Fruit fly (Drosophila melanogaster) whole organism, embryonic: Measurements from ENCODE around the gene CAHbeta.
A peak's percentile ranks its signal among the peaks of the same experiment; 100 is the strongest.

Experiments
- B-H2 ChIP-seq: fragments of 200-800 bp; sonication (Bioruptor generic); optimal IDR thresholded peaks from 2 replicates; lab custom pipeline; 2018; ENCODE audit warnings: missing biosample characterization, mild to moderate bottlenecking, missing genetic modification characterization
- CG12155 ChIP-seq: fragments of 200-800 bp; sonication (Bioruptor generic); optimal IDR thresholded peaks from 3 replicates; lab custom pipeline; 2016; ENCODE audit warnings: missing biosample characterization, missing genetic modification characterization
- CG12236 ChIP-seq: fragments of 200-800 bp; sonication (Bioruptor generic); optimal IDR thresholded peaks from 2 replicates; lab custom pipeline; 2016; ENCODE audit warnings: missing biosample characterization, missing genetic modification characterization
- CG12659 ChIP-seq: fragments of 200-800 bp; sonication (Bioruptor generic); optimal IDR thresholded peaks from 3 replicates; lab custom pipeline; 2017; ENCODE audit warnings: mild to moderate bottlenecking, missing biosample characterization, missing genetic modification reagents, missing genetic modification characterization
- CG14710 ChIP-seq: fragments of 200-800 bp; sonication (Bioruptor generic); optimal IDR thresholded peaks from 3 replicates; lab custom pipeline; 2019; ENCODE audit warnings: missing biosample characterization, mild to moderate bottlenecking, missing genetic modification characterization, moderate library complexity
- CG1603 ChIP-seq: fragments of 200-800 bp; sonication (Bioruptor generic); optimal IDR thresholded peaks from 2 replicates; lab custom pipeline; 2019; ENCODE audit warnings: missing biosample characterization, mild to moderate bottlenecking, missing genetic modification characterization, moderate library complexity
- CG2116 ChIP-seq: fragments of 200-800 bp; sonication (Bioruptor generic); optimal IDR thresholded peaks from 3 replicates; lab custom pipeline; 2018; ENCODE audit warnings: missing biosample characterization, mild to moderate bottlenecking, missing genetic modification characterization
- CG2120 ChIP-seq: fragments of 200-800 bp; sonication (Bioruptor generic); optimal IDR thresholded peaks from 3 replicates; lab custom pipeline; 2016; ENCODE audit warnings: missing biosample characterization, missing genetic modification characterization
- CG2875 ChIP-seq: fragments of 200-800 bp; sonication (Bioruptor generic); optimal IDR thresholded peaks from 2 replicates; lab custom pipeline; 2017; ENCODE audit warnings: missing biosample characterization, mild to moderate bottlenecking, missing genetic modification characterization, missing genetic modification reagents
- CG34224 ChIP-seq: fragments of 200-800 bp; sonication (Bioruptor generic); IDR thresholded peaks from 3 replicates; pipeline ENCODE4 v1.3.6; 2022; ENCODE audit warnings: missing biosample characterization, missing genetic modification characterization; ENCODE audit not compliant: partially characterized antibody
- CG3847 ChIP-seq: fragments of 200-800 bp; sonication (Bioruptor generic); IDR thresholded peaks from 2 replicates; pipeline ENCODE4 v1.3.6; 2022; ENCODE audit warnings: missing biosample characterization, missing genetic modification characterization
- CG4282 ChIP-seq: fragments of 200-800 bp; sonication (Bioruptor generic); optimal IDR thresholded peaks from 2 replicates; lab custom pipeline; 2016; ENCODE audit warnings: missing biosample characterization, missing genetic modification characterization
- CG6254 ChIP-seq: fragments of 200-800 bp; sonication (Bioruptor generic); optimal IDR thresholded peaks from 3 replicates; lab custom pipeline; 2017; ENCODE audit warnings: mild to moderate bottlenecking, missing biosample characterization, missing genetic modification reagents, missing genetic modification characterization
- CG6689 ChIP-seq: fragments of 200-800 bp; sonication (Bioruptor generic); IDR thresholded peaks from 2 replicates; pipeline ENCODE4 v1.3.6; 2022; ENCODE audit warnings: missing biosample characterization, missing genetic modification characterization
- CG6813 ChIP-seq: fragments of 200-800 bp; sonication (Bioruptor generic); optimal IDR thresholded peaks from 2 replicates; lab custom pipeline; 2017; ENCODE audit warnings: missing biosample characterization, missing genetic modification characterization, mild to moderate bottlenecking, moderate library complexity, missing genetic modification reagents
- CG7556 ChIP-seq: fragments of 200-800 bp; sonication (Bioruptor generic); optimal IDR thresholded peaks from 2 replicates; lab custom pipeline; 2017; ENCODE audit warnings: missing biosample characterization, mild to moderate bottlenecking, missing genetic modification characterization
- CG8089 ChIP-seq: fragments of 200-800 bp; sonication (Bioruptor generic); optimal IDR thresholded peaks from 3 replicates; lab custom pipeline; 2016; ENCODE audit warnings: missing biosample characterization, missing genetic modification characterization
- CG9797 ChIP-seq: fragments of 200-800 bp; sonication (Bioruptor generic); optimal IDR thresholded peaks from 3 replicates; lab custom pipeline; 2018; ENCODE audit warnings: missing biosample characterization, mild to moderate bottlenecking, missing genetic modification characterization
- Drgx ChIP-seq: fragments of 200-800 bp; sonication (Bioruptor generic); IDR thresholded peaks from 2 replicates; pipeline ENCODE4 v1.3.6; 2022; ENCODE audit warnings: missing biosample characterization, missing genetic modification characterization
- Elba2 ChIP-seq: fragments of 200-800 bp; sonication (Bioruptor generic); optimal IDR thresholded peaks from 3 replicates; lab custom pipeline; 2016; ENCODE audit warnings: missing biosample characterization, missing genetic modification characterization
- HmgZ ChIP-seq: fragments of 200-800 bp; sonication (Bioruptor generic); optimal IDR thresholded peaks from 2 replicates; lab custom pipeline; 2018; ENCODE audit warnings: missing biosample characterization, mild to moderate bottlenecking, missing genetic modification characterization
- Hsf ChIP-seq: fragments of 200-800 bp; sonication (Bioruptor generic); optimal IDR thresholded peaks from 3 replicates; lab custom pipeline; 2016; ENCODE audit warnings: missing biosample characterization, missing genetic modification characterization
- Lhr ChIP-seq: fragments of 200-800 bp; sonication (Bioruptor generic); optimal IDR thresholded peaks from 3 replicates; lab custom pipeline; 2017; ENCODE audit warnings: mild to moderate bottlenecking, missing biosample characterization, missing genetic modification reagents, missing genetic modification characterization
- MESR4 ChIP-seq: fragments of 200-800 bp; sonication (Bioruptor generic); optimal IDR thresholded peaks from 2 replicates; lab custom pipeline; 2018; ENCODE audit warnings: missing biosample characterization, mild to moderate bottlenecking, missing genetic modification characterization, moderate library complexity
- Med ChIP-seq: fragments of 200-800 bp; sonication (Bioruptor generic); peaks from one replicate; lab custom pipeline; 2016; ENCODE audit warnings: missing biosample characterization, missing genetic modification characterization, mild to moderate bottlenecking, inconsistent platforms, moderate library complexity
- Myb ChIP-seq: fragments of 200-800 bp; sonication (Bioruptor generic); optimal IDR thresholded peaks from 2 replicates; lab custom pipeline; 2016; ENCODE audit warnings: missing biosample characterization, missing genetic modification characterization
- Opbp ChIP-seq: fragments of 200-800 bp; sonication (Bioruptor generic); IDR thresholded peaks from 3 replicates; pipeline ENCODE4 v1.3.6; 2022; ENCODE audit warnings: missing biosample characterization, missing genetic modification characterization; ENCODE audit not compliant: partially characterized antibody
- Pdp1 ChIP-seq, 2 experiments: fragments of 200-800 bp; sonication (Bioruptor generic); optimal IDR thresholded peaks; 3 replicates each; lab custom pipeline; 2016; ENCODE audit warnings: missing biosample characterization in 2 of 2, missing genetic modification characterization in 2 of 2, mild to moderate bottlenecking in 1 of 2, moderate library complexity in 1 of 2
- Sry-δ ChIP-seq: fragments of 200-800 bp; sonication (Bioruptor generic); optimal IDR thresholded peaks from 2 replicates; lab custom pipeline; 2016; ENCODE audit warnings: missing biosample characterization, missing genetic modification characterization
- Stat92E ChIP-seq, 3 experiments: fragments of >200 bp in 2 of 3; fragments of 200-800 bp in 1 of 3; sonication (Bioruptor generic) in 1 of 3; optimal IDR thresholded peaks; 2 replicates each; lab custom pipeline; 2017 to 2019; ENCODE audit warnings: missing biosample characterization in 3 of 3, missing genetic modification characterization in 3 of 3, mild to moderate bottlenecking in 1 of 3, moderate library complexity in 1 of 3
- Trl ChIP-seq, 3 experiments: fragments of >200 bp in 2 of 3; fragments of 200-800 bp in 1 of 3; sonication (Bioruptor generic) in 1 of 3; optimal IDR thresholded peaks; 2 replicates in 1 of 3; 3 replicates in 2 of 3; lab custom pipeline; 2016 to 2017; ENCODE audit warnings: missing biosample characterization in 1 of 3, missing genetic modification characterization in 1 of 3
- YL-1 ChIP-seq: fragments of 200-800 bp; sonication (Bioruptor generic); optimal IDR thresholded peaks from 3 replicates; lab custom pipeline; 2017; ENCODE audit warnings: missing biosample characterization, mild to moderate bottlenecking, missing genetic modification characterization
- crp ChIP-seq, 2 experiments: fragments of 200-800 bp; sonication (Bioruptor generic); optimal IDR thresholded peaks; 2 replicates in 1 of 2; 3 replicates in 1 of 2; lab custom pipeline; 2017; ENCODE audit warnings: missing biosample characterization in 2 of 2, missing genetic modification characterization in 2 of 2, mild to moderate bottlenecking in 1 of 2, moderate library complexity in 1 of 2
- gfzf ChIP-seq: fragments of 200-800 bp; sonication (Bioruptor generic); optimal IDR thresholded peaks from 2 replicates; lab custom pipeline; 2016; ENCODE audit warnings: missing biosample characterization, mild to moderate bottlenecking, missing genetic modification characterization, moderate library complexity
- hbn ChIP-seq: fragments of 200-800 bp; sonication (Bioruptor generic); IDR thresholded peaks from 2 replicates; pipeline ENCODE4 v1.3.6; 2022; ENCODE audit warnings: missing biosample characterization, missing genetic modification characterization; ENCODE audit not compliant: partially characterized antibody
- pita ChIP-seq: fragments of 200-800 bp; sonication (Bioruptor generic); optimal IDR thresholded peaks from 2 replicates; lab custom pipeline; 2017; ENCODE audit warnings: missing biosample characterization, mild to moderate bottlenecking, missing genetic modification characterization
- pum ChIP-seq: fragments of 200-800 bp; sonication (Bioruptor generic); optimal IDR thresholded peaks from 2 replicates; lab custom pipeline; 2016; ENCODE audit warnings: missing biosample characterization, missing genetic modification characterization
- sens ChIP-seq: fragments of 200-800 bp; sonication (Bioruptor generic); peaks from one replicate; lab custom pipeline; 2016; ENCODE audit warnings: missing biosample characterization, missing genetic modification characterization
- sisA ChIP-seq: fragments of 200-800 bp; sonication (Bioruptor generic); IDR thresholded peaks from 2 replicates; pipeline ENCODE4 v1.3.6; 2022; ENCODE audit warnings: missing biosample characterization, missing genetic modification characterization
- sna ChIP-seq: fragments of 200-800 bp; sonication (Bioruptor generic); IDR thresholded peaks from 2 replicates; pipeline ENCODE4 v1.3.6; 2022; ENCODE audit warnings: missing biosample characterization, missing genetic modification characterization; ENCODE audit not compliant: partially characterized antibody
- sqz ChIP-seq: fragments of 200-800 bp; sonication (Bioruptor generic); optimal IDR thresholded peaks from 3 replicates; lab custom pipeline; 2018; ENCODE audit warnings: missing biosample characterization, mild to moderate bottlenecking, missing genetic modification characterization
- sug ChIP-seq: fragments of 200-800 bp; optimal IDR thresholded peaks from 2 replicates; lab custom pipeline; 2019; ENCODE audit warnings: missing biosample characterization, mild to moderate bottlenecking, missing genetic modification characterization, moderate library complexity
- vfl ChIP-seq: fragments of 200-800 bp; sonication (Bioruptor generic); optimal IDR thresholded peaks from 2 replicates; lab custom pipeline; 2016; ENCODE audit warnings: missing biosample characterization, missing genetic modification characterization
- zf30C ChIP-seq: fragments of 200-800 bp; sonication (Bioruptor generic); optimal IDR thresholded peaks from 3 replicates; lab custom pipeline; 2018; ENCODE audit warnings: missing biosample characterization, mild to moderate bottlenecking, missing genetic modification characterization
- zfh2 ChIP-seq: fragments of 200-800 bp; sonication (Bioruptor generic); optimal IDR thresholded peaks from 2 replicates; lab custom pipeline; 2016; ENCODE audit warnings: missing biosample characterization, missing genetic modification characterization

Gene CAHbeta

DNA sequence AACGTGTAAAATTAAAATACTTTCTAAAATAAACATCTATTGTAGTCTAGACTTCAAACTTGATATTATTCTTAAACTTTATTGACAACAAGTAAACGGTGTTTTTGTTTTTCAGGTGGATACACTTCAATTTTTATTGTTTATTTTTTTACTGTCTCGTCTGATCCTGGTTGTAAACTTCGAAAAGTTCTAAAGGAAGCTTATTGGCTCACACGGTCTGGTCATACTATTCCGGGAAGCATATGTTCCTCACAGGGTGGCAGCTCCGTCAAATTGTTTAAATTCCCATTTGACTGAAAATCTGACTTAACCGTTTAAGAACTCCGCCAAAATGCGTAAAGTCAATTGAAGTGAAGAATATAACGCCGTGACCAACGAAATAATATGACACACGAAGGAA lies 27.5 kb downstream of the CAHbeta start, which contains the start of gene CG11983 (continued):
- TF ChIP-seq CG6813 (GFP tag; lab: Kevin White, UChicago) (no peak), gfzf (GFP tag; lab: Kevin White, UChicago) (peak; percentile 81), crp (GFP tag; optimal IDR thresholded peaks at IDR 0.05; lab: Kevin White, UChicago) (peak in 1 of 2 experiments; percentile 80), CG9797 (GFP tag; lab: Kevin White, UChicago) (peak; percentile 66), sna (GFP tag; lab: Robert Waterston, UW) (no peak), Myb (GFP tag; lab: Kevin White, UChicago) (peak; percentile 95), CG12236 (GFP tag; lab: Kevin White, UChicago) (no peak), hbn (no peak), CG4282 (GFP tag; lab: Kevin White, UChicago) (no peak), sug (tag; lab: Kevin White, UChicago) (peak; percentile 37), sens (GFP tag; lab: Kevin White, UChicago) (peak; percentile 15), Stat92E (GFP tag; optimal IDR thresholded peaks at IDR 0.05; lab: Kevin White, UChicago) (peak in 1 of 3 experiments; percentile 79), CG2120 (GFP tag; lab: Kevin White, UChicago) (peak; percentile 15), CG8089 (GFP tag; lab: Kevin White, UChicago) (no peak), CG6254 (GFP tag; lab: Kevin White, UChicago) (no peak), CG14710 (tag; lab: Kevin White, UChicago) (peak; percentile 40), Sry-δ (GFP tag; lab: Kevin White, UChicago) (peak; percentile 37), Med (GFP tag; lab: Kevin White, UChicago) (peak; percentile 53), Pdp1 (GFP tag; optimal IDR thresholded peaks at IDR 0.05; lab: Kevin White, UChicago) (peak in 1 of 2 experiments; percentile 6), Lhr (peak; percentile 55), Hsf (no peak), CG3847 (GFP tag; lab: Robert Waterston, UW) (peak; percentile 42; the same call in 1 of the 2 replicates), Opbp (GFP tag; lab: Robert Waterston, UW) (no peak), CG1603 (peak; percentile 56), CG12155 (peak; percentile 24), pum (GFP tag; lab: Kevin White, UChicago) (no peak), HmgZ (peak; percentile 60), pita (GFP tag; lab: Kevin White, UChicago) (peak; percentile 28), Elba2 (GFP tag; lab: Kevin White, UChicago) (peak; percentile 22), YL-1 (GFP tag; lab: Kevin White, UChicago) (peak; percentile 8), CG2116 (peak; percentile 31), B-H2 (peak; percentile 54), CG12659 (peak; percentile 19), CG7556 (no peak)

DNA sequence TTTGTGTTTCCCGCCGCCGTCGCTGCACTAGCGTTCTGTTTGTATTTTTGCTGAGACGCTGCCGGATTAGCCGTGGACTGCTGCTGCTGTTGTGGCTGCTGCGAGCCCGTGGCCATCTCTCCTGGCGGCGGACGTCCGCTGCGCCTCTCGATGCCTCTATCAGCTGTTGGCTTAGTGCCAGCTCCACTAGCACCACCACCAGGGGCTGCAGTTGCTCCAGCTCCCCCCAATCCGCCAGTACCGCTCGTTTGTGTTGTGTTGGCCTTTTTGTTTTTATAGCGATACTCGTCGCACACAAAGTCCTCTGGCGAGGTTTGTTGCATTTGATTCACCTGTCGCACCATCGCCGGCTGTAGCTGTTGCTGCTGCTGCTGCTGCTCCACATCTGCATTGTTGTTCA lies 30.0 kb downstream of the CAHbeta start:
- no peak for TF ChIP-seq Trl (optimal IDR thresholded peaks at IDR 0.05; lab: Kevin White, UChicago)
- no peak for TF ChIP-seq Trl (GFP tag; optimal IDR thresholded peaks at IDR 0.05; lab: Kevin White, UChicago)
- peak; percentile 39; the same call in 1 of the 2 replicates for TF ChIP-seq Drgx (GFP tag; lab: Robert Waterston, UW)
- TF ChIP-seq MESR4 = no peak
- TF ChIP-seq, all 482 proteins: peak for 1

DNA sequence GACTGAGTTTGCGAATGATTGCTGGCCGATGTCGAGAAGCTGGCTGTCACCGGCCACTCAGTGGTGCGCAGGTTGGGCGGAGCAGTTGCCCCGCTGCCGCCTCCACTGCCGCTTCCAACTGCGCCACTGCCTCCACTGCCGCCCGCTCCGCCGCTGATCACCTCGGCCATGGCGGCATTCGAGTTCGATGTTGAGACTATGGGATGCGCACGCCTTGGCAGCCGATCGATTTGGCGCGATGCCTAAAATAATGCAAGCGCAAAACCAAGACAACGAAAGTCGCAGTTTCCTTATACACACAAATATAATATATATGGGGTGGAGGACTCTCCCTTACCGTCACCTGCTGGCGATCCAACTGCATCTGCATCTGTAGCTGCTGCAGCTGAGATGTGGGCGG lies 31.0 kb downstream of the CAHbeta start:
- no peak for TF ChIP-seq CG6689 (GFP tag; lab: Robert Waterston, UW)
- TF ChIP-seq Drgx (GFP tag; lab: Robert Waterston, UW) = peak; percentile 17; the same call in 1 of the 2 replicates
- no peak for TF ChIP-seq sqz (GFP tag; lab: Kevin White, UChicago)
- TF ChIP-seq CG34224 = no peak
- no peak for TF ChIP-seq CG2875
- TF ChIP-seq sisA (GFP tag; lab: Robert Waterston, UW) = no peak
- TF ChIP-seq zfh2 (GFP tag; lab: Kevin White, UChicago) = no peak
- TF ChIP-seq Med (GFP tag; lab: Kevin White, UChicago) = peak; percentile 7
- TF ChIP-seq gfzf (GFP tag; lab: Kevin White, UChicago) = no peak
- TF ChIP-seq vfl (GFP tag; lab: Kevin White, UChicago) = no peak
- no peak for TF ChIP-seq zf30C (GFP tag; lab: Kevin White, UChicago)
